Fruit fly (Drosophila melanogaster) whole organism, prepupa: Measurements from ENCODE around the gene Lcp65Ad.

Experiments used
- Blimp-1 ChIP-seq: fragments of 200-800 bp; sonication (Bioruptor generic); optimal IDR thresholded peaks from 3 replicates; lab custom pipeline; 2017; ENCODE audit warnings: missing biosample characterization, missing genetic modification characterization, mild to moderate bottlenecking, moderate library complexity, missing genetic modification reagents
- CG10631 ChIP-seq: fragments of 200-800 bp; sonication (Bioruptor generic); optimal IDR thresholded peaks from 2 replicates; lab custom pipeline; 2016; ENCODE audit warnings: missing biosample characterization, missing genetic modification characterization
- CG11762 ChIP-seq: fragments of 200-800 bp; sonication (Bioruptor generic); optimal IDR thresholded peaks from 3 replicates; lab custom pipeline; 2016; ENCODE audit warnings: missing biosample characterization, missing genetic modification characterization; ENCODE audit not compliant: insufficient read depth
- CG16779 ChIP-seq: fragments of 200-800 bp; sonication (Bioruptor generic); optimal IDR thresholded peaks from 3 replicates; lab custom pipeline; 2017; ENCODE audit warnings: missing biosample characterization, mild to moderate bottlenecking, missing genetic modification characterization
- CG31627 ChIP-seq: fragments of 200-800 bp; sonication (Bioruptor generic); optimal IDR thresholded peaks from 3 replicates; lab custom pipeline; 2016; ENCODE audit warnings: missing biosample characterization, missing genetic modification characterization
- CG32006 ChIP-seq: fragments of 200-800 bp; sonication (Bioruptor generic); optimal IDR thresholded peaks from 3 replicates; lab custom pipeline; 2017; ENCODE audit warnings: missing biosample characterization, mild to moderate bottlenecking, missing genetic modification characterization
- CG34406 ChIP-seq: fragments of 200-800 bp; sonication (Bioruptor generic); optimal IDR thresholded peaks from 3 replicates; lab custom pipeline; 2016; ENCODE audit warnings: missing biosample characterization, missing genetic modification characterization
- CG4318 ChIP-seq: fragments of 200-800 bp; sonication (Bioruptor generic); optimal IDR thresholded peaks from 3 replicates; lab custom pipeline; 2017; ENCODE audit warnings: missing biosample characterization, mild to moderate bottlenecking, missing genetic modification characterization
- CG6808 ChIP-seq: fragments of 200-800 bp; sonication (Bioruptor generic); optimal IDR thresholded peaks from 3 replicates; lab custom pipeline; 2017; ENCODE audit warnings: missing biosample characterization, missing genetic modification characterization, mild to moderate bottlenecking, moderate library complexity, missing genetic modification reagents
- CG7368 ChIP-seq: fragments of 200-800 bp; sonication (Bioruptor generic); optimal IDR thresholded peaks from 3 replicates; lab custom pipeline; 2016; ENCODE audit warnings: missing biosample characterization, missing genetic modification characterization
- CG8119 ChIP-seq: fragments of 200-800 bp; sonication (Bioruptor generic); IDR thresholded peaks from 3 replicates; pipeline ENCODE4 v1.3.6; 2022; ENCODE audit warnings: missing biosample characterization, missing genetic modification characterization
- CG8319 ChIP-seq: fragments of 200-800 bp; sonication (Bioruptor generic); optimal IDR thresholded peaks from 3 replicates; lab custom pipeline; 2016; ENCODE audit warnings: missing biosample characterization, missing genetic modification characterization
- CG9139 ChIP-seq: fragments of 200-800 bp; sonication (Bioruptor generic); optimal IDR thresholded peaks from 3 replicates; lab custom pipeline; 2017; ENCODE audit warnings: missing biosample characterization, mild to moderate bottlenecking, missing genetic modification characterization
- Eip75B ChIP-seq: fragments of 200-800 bp; sonication (Bioruptor generic); optimal IDR thresholded peaks from 3 replicates; lab custom pipeline; 2016; ENCODE audit warnings: missing biosample characterization, missing genetic modification characterization
- Eip78C ChIP-seq: fragments of 200-800 bp; sonication (Bioruptor generic); peaks from one replicate; lab custom pipeline; 2016; ENCODE audit warnings: missing biosample characterization, missing genetic modification characterization
- Eip93F ChIP-seq: fragments of 200-800 bp; sonication (Bioruptor generic); optimal IDR thresholded peaks from 2 replicates; lab custom pipeline; 2016; ENCODE audit warnings: missing biosample characterization, mild to moderate bottlenecking, missing genetic modification characterization
- Ets21C ChIP-seq: fragments of 200-800 bp; sonication (Bioruptor generic); optimal IDR thresholded peaks from 3 replicates; lab custom pipeline; 2016; ENCODE audit warnings: missing biosample characterization, missing genetic modification characterization
- Ets96B ChIP-seq: fragments of 200-800 bp; optimal IDR thresholded peaks from 2 replicates; lab custom pipeline; 2019; ENCODE audit warnings: missing biosample characterization, mild to moderate bottlenecking, missing genetic modification characterization, moderate library complexity
- Gug ChIP-seq: fragments of 200-800 bp; sonication (Bioruptor generic); IDR thresholded peaks from 2 replicates; pipeline ENCODE4 v1.3.6; 2022; ENCODE audit warnings: missing biosample characterization, missing genetic modification characterization
- Lpt ChIP-seq: fragments of 200-800 bp; sonication (Bioruptor generic); optimal IDR thresholded peaks from 3 replicates; lab custom pipeline; 2016; ENCODE audit warnings: missing biosample characterization, missing genetic modification characterization
- Met ChIP-seq: fragments of 200-800 bp; sonication (Bioruptor generic); optimal IDR thresholded peaks from 3 replicates; lab custom pipeline; 2016; ENCODE audit warnings: missing biosample characterization, missing genetic modification characterization
- OdsH ChIP-seq: fragments of 200-800 bp; sonication (Bioruptor generic); optimal IDR thresholded peaks from 3 replicates; lab custom pipeline; 2016; ENCODE audit warnings: missing biosample characterization, missing genetic modification characterization
- Smox ChIP-seq: fragments of 200-800 bp; sonication (Bioruptor generic); optimal IDR thresholded peaks from 3 replicates; lab custom pipeline; 2016; ENCODE audit warnings: missing biosample characterization, missing genetic modification characterization
- Sox102F ChIP-seq: fragments of 200-800 bp; sonication (Bioruptor generic); optimal IDR thresholded peaks from 2 replicates; lab custom pipeline; 2016; ENCODE audit warnings: missing biosample characterization, mild to moderate bottlenecking, missing genetic modification characterization
- Sox14 ChIP-seq: fragments of 200-800 bp; sonication (Bioruptor generic); optimal IDR thresholded peaks from 3 replicates; lab custom pipeline; 2016; ENCODE audit warnings: missing biosample characterization, missing genetic modification characterization
- Sox15 ChIP-seq: fragments of 200-800 bp; sonication (Bioruptor generic); optimal IDR thresholded peaks from 3 replicates; lab custom pipeline; 2016; ENCODE audit warnings: missing biosample characterization, missing genetic modification characterization
- acj6 ChIP-seq: fragments of 200-800 bp; sonication (Bioruptor generic); optimal IDR thresholded peaks from 3 replicates; lab custom pipeline; 2016; ENCODE audit warnings: missing biosample characterization, missing genetic modification characterization
- cyc ChIP-seq: fragments of 200-800 bp; sonication (Bioruptor generic); optimal IDR thresholded peaks from 3 replicates; lab custom pipeline; 2016; ENCODE audit warnings: missing biosample characterization, missing genetic modification characterization
- dac ChIP-seq: fragments of 200-800 bp; sonication (Bioruptor generic); optimal IDR thresholded peaks from 2 replicates; lab custom pipeline; 2017; ENCODE audit warnings: missing biosample characterization, mild to moderate bottlenecking, missing genetic modification characterization
- dsx ChIP-seq: fragments of 200-800 bp; optimal IDR thresholded peaks from 3 replicates; lab custom pipeline; 2019; ENCODE audit warnings: missing biosample characterization, mild to moderate bottlenecking, missing genetic modification characterization, moderate library complexity; ENCODE audit not compliant: poor library complexity, severe bottlenecking
- fd59A ChIP-seq: fragments of 200-800 bp; sonication (Bioruptor generic); optimal IDR thresholded peaks from 2 replicates; lab custom pipeline; 2017; ENCODE audit warnings: missing biosample characterization, mild to moderate bottlenecking, missing genetic modification characterization, missing genetic modification reagents
- fkh ChIP-seq: fragments of 200-800 bp; sonication (Bioruptor generic); optimal IDR thresholded peaks from 3 replicates; lab custom pipeline; 2017; ENCODE audit warnings: missing biosample characterization, mild to moderate bottlenecking, missing genetic modification characterization, moderate library complexity
- net ChIP-seq: fragments of 200-800 bp; sonication (Bioruptor generic); optimal IDR thresholded peaks from 3 replicates; lab custom pipeline; 2016; ENCODE audit warnings: missing biosample characterization, missing genetic modification characterization
- ss ChIP-seq, 2 experiments: fragments of 200-800 bp; sonication (Bioruptor generic); optimal IDR thresholded peaks; 2 replicates in 1 of 2; 3 replicates in 1 of 2; lab custom pipeline; 2017 to 2018; ENCODE audit warnings: mild to moderate bottlenecking in 2 of 2, missing biosample characterization in 2 of 2, missing genetic modification characterization in 2 of 2, moderate library complexity in 1 of 2
- topi ChIP-seq: fragments of 200-800 bp; sonication (Bioruptor generic); optimal IDR thresholded peaks from 3 replicates; lab custom pipeline; 2016; ENCODE audit warnings: missing biosample characterization, missing genetic modification characterization
- vri ChIP-seq: fragments of 200-800 bp; sonication (Bioruptor generic); optimal IDR thresholded peaks from 3 replicates; lab custom pipeline; 2016; ENCODE audit warnings: missing biosample characterization, mild to moderate bottlenecking, missing genetic modification characterization

The Lcp65Ad gene

DNA sequence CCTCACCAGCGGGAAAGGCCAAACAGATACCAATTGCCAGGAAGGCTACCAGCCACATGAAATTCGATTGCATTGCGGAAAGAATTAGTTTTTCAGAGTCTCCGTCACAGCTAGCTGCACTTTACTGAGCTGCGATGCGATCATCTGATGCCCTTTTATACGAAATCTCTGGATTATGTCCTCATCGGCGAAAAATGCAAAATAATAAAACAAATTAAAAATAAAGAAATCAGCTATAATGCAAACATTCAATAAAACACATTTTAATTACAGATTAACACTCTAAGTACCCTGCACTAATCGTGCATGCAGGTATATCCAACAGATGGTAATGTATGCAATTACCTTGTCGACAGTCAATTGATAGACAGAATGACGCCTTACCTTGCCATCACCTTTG lies 11.2 kb upstream of the Lcp65Ad start, which contains the start of gene Cpr65Au:
Cpr65Au (minus strand) TSS at position 101 of the 400 bp plus-strand sequence.
- TF ChIP-seq Blimp-1 (GFP tag; lab: Kevin White, UChicago) (no peak), topi (GFP tag; lab: Kevin White, UChicago) (no peak), dac (GFP tag; lab: Kevin White, UChicago) (no peak), ss (GFP tag; optimal IDR thresholded peaks at IDR 0.05; lab: Kevin White, UChicago) (no peak), Met (GFP tag; lab: Kevin White, UChicago) (no peak), CG34406 (GFP tag; lab: Kevin White, UChicago) (no peak), CG8119 (GFP tag; lab: Robert Waterston, UW) (no peak), CG9139 (GFP tag; lab: Kevin White, UChicago) (no peak), Ets96B (tag; lab: Kevin White, UChicago) (no peak), fkh (GFP tag; lab: Kevin White, UChicago) (no peak), OdsH (no peak), CG6808 (GFP tag; lab: Kevin White, UChicago) (no peak), Smox (GFP tag; lab: Kevin White, UChicago) (no peak), Gug (GFP tag; lab: Robert Waterston, UW) (no peak), Eip93F (GFP tag; lab: Kevin White, UChicago) (no peak), acj6 (GFP tag; lab: Kevin White, UChicago) (no peak), Sox15 (GFP tag; lab: Kevin White, UChicago) (no peak), CG11762 (GFP tag; lab: Kevin White, UChicago) (no peak), Lpt (GFP tag; lab: Kevin White, UChicago) (no peak), CG16779 (tag; lab: Kevin White, UChicago) (no peak)

DNA sequence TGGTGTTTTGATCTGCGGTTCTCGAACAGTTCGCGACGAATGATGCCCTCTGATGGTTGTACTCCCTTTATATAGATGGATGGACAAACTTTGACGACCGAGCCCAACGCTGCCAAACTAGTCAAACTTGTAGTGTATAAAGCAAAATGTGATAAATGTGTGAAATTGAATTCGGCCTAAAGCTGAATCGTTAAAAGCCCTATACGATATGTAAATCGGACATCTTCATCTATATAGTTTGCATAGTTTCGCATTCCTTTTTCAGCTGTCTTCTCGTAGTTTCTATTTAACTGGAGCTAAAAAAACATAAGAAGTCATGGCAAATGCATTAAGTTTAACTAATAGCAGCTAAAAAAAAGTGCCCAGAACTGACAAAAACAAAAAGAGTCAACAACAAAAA lies 9.6 kb upstream of the Lcp65Ad start, which contains the start of gene Lcp65Ag2:
Lcp65Ag2 (minus strand) TSS at position 48 of the 400 bp plus-strand sequence.
- TF ChIP-seq CG10631 (no peak), CG7368 (GFP tag; lab: Kevin White, UChicago) (no peak), Ets21C (GFP tag; lab: Kevin White, UChicago) (no peak), net (no peak), CG31627 (GFP tag; lab: Kevin White, UChicago) (no peak), CG16779 (tag; lab: Kevin White, UChicago) (no peak), CG32006 (no peak), cyc (GFP tag; lab: Kevin White, UChicago) (no peak), ss (GFP tag; optimal IDR thresholded peaks at IDR 0.05; lab: Kevin White, UChicago) (no peak), vri (no peak), CG11762 (GFP tag; lab: Kevin White, UChicago) (no peak), fd59A (GFP tag; lab: Kevin White, UChicago) (no peak), Sox14 (no peak), CG8319 (no peak), Lpt (GFP tag; lab: Kevin White, UChicago) (no peak), Eip75B (GFP tag; lab: Kevin White, UChicago) (no peak), dsx (no peak), Eip78C (GFP tag; lab: Kevin White, UChicago) (no peak), Sox102F (GFP tag; lab: Kevin White, UChicago) (no peak), CG4318 (GFP tag; lab: Kevin White, UChicago) (no peak)

dm6 chr3L:6135174-6135573 lies 8.0 kb upstream of the Lcp65Ad start, which contains the start of gene Lcp65Ag1:
Gene Lcp65Ag1 (minus strand): TSS chr3L:6135274.
- no peak for TF ChIP-seq CG31627 (GFP tag; lab: Kevin White, UChicago)

DNA sequence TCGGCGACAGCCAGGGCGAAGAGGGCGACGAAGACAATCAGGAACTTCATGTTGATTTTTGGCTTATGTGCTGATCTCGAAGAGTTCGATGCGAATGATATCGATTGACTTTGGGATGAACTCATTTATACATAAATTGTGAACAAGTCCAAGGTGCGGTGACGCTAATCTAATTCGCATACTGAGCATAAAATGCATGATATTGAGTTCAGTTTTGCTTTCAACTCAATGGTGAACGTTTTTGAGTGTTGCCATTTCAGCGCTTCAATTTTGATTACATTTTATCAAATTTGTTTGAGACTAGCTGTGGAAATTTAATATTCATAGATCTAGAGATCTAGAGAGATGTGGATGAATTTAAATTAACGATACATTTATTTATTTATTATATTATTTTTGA lies 6.5 kb upstream of the Lcp65Ad start, which contains the start of gene Lcp65Af:
Lcp65Af (minus strand) TSS at position 101 of the 400 bp plus-strand sequence.
- no peak for TF ChIP-seq fd59A (GFP tag; lab: Kevin White, UChicago)
- TF ChIP-seq, all 60 proteins: peak for 0
